Worm (Caenorhabditis elegans) whole organism, young adult: ENCODE results near the gene C25H3.1.

Experiments used
- C06A6.2 ChIP-seq: fragments of 200-800 bp; sonication (Bioruptor generic); conservative IDR thresholded peaks from 2 replicates; pipeline ENCODE4 v1.3.6; 2022; ENCODE audit warnings: missing genetic modification characterization, missing compliant biosample characterization
- F22D6.2 ChIP-seq: sonication (generic microtip); optimal IDR thresholded peaks from 2 replicates; lab custom pipeline; 2016; ENCODE audit warnings: mild to moderate bottlenecking, missing genetic modification characterization, missing compliant biosample characterization
- F39B2.1 ChIP-seq: fragments of 200-800 bp; sonication (Bioruptor generic); IDR thresholded peaks from 2 replicates; pipeline ENCODE4 v1.3.6; 2022; ENCODE audit warnings: missing genetic modification reagents, missing genetic modification characterization, missing compliant biosample characterization
- K11D2.4 ChIP-seq: fragments of 200-800 bp; sonication (Bioruptor generic); IDR thresholded peaks from 2 replicates; pipeline ENCODE4 v1.3.6; 2022; ENCODE audit warnings: missing genetic modification reagents, missing genetic modification characterization, missing compliant biosample characterization
- Y53F4B.3 ChIP-seq: fragments of 200-800 bp; sonication (Bioruptor generic); IDR thresholded peaks from 2 replicates; pipeline ENCODE4 v1.3.6; 2022; ENCODE audit warnings: missing genetic modification reagents, missing genetic modification characterization, missing compliant biosample characterization
- Y56A3A.18 ChIP-seq: fragments of 200-800 bp; sonication (Bioruptor generic); IDR thresholded peaks from 2 replicates; pipeline ENCODE4 v1.3.6; 2022; ENCODE audit warnings: missing genetic modification reagents, missing genetic modification characterization, missing compliant biosample characterization
- bed-1 ChIP-seq: fragments of 200-800 bp; sonication (Bioruptor generic); IDR thresholded peaks from 2 replicates; pipeline ENCODE4 v1.3.6; 2022; ENCODE audit warnings: missing genetic modification reagents, missing genetic modification characterization, missing compliant biosample characterization
- cebp-1 ChIP-seq, 2 experiments: fragments of 200-800 bp in 1 of 2; sonication (Bioruptor generic) in 1 of 2; sonication (generic microtip) in 1 of 2; IDR thresholded peaks in 1 of 2; optimal IDR thresholded peaks in 1 of 2; 2 replicates each; pipeline versions ENCODE4 v1.3.6 to Lab custom; 2017 to 2022; ENCODE audit warnings: missing compliant biosample characterization in 2 of 2, missing genetic modification characterization in 2 of 2, mild to moderate bottlenecking in 1 of 2, missing genetic modification reagents in 1 of 2, moderate library complexity in 1 of 2
- cebp-2 ChIP-seq: fragments of 200-800 bp; sonication (Bioruptor generic); IDR thresholded peaks from 2 replicates; pipeline ENCODE4 v1.3.6; 2022; ENCODE audit warnings: missing genetic modification characterization, missing compliant biosample characterization
- ceh-58 ChIP-seq: fragments of 200-800 bp; sonication (Bioruptor generic); IDR thresholded peaks from 2 replicates; pipeline ENCODE4 v1.3.6; 2022; ENCODE audit warnings: missing genetic modification characterization, missing compliant biosample characterization
- chd-7 ChIP-seq: sonication (generic microtip); optimal IDR thresholded peaks from 2 replicates; lab custom pipeline; 2016; ENCODE audit warnings: mild to moderate bottlenecking, missing genetic modification characterization, moderate library complexity, missing compliant biosample characterization
- dpff-1 ChIP-seq: sonication (generic microtip); optimal IDR thresholded peaks from 2 replicates; lab custom pipeline; 2017; ENCODE audit warnings: mild to moderate bottlenecking, missing genetic modification characterization, missing compliant biosample characterization
- efl-1 ChIP-seq: fragments of 150-350 bp; optimal IDR thresholded peaks from 2 replicates; lab custom pipeline; 2014; ENCODE audit warnings: missing biosample characterization, missing genetic modification reagents, missing genetic modification characterization
- ets-4 ChIP-seq: fragments of 200-800 bp; sonication (Bioruptor generic); optimal IDR thresholded peaks from 2 replicates; lab custom pipeline; 2018; ENCODE audit warnings: mild to moderate bottlenecking, missing genetic modification characterization, missing compliant biosample characterization
- gei-17 ChIP-seq: fragments of 200-800 bp; sonication (Bioruptor generic); optimal IDR thresholded peaks from 2 replicates; lab custom pipeline; 2018; ENCODE audit warnings: mild to moderate bottlenecking, missing genetic modification characterization, missing compliant biosample characterization
- hrde-1 ChIP-seq: sonication (generic microtip); optimal IDR thresholded peaks from 2 replicates; lab custom pipeline; 2016; ENCODE audit warnings: missing genetic modification characterization, mild to moderate bottlenecking, missing compliant biosample characterization, moderate library complexity, missing genotype, missing genetic modification reagents, borderline replicate concordance
- lin-26 ChIP-seq: fragments of 200-800 bp; sonication (Bioruptor generic); IDR thresholded peaks from 2 replicates; pipeline ENCODE4 v1.3.6; 2022; ENCODE audit warnings: missing genetic modification reagents, missing genetic modification characterization, missing compliant biosample characterization
- mel-28 ChIP-seq: sonication (generic microtip); optimal IDR thresholded peaks from 2 replicates; lab custom pipeline; 2016; ENCODE audit warnings: borderline replicate concordance, mild to moderate bottlenecking, missing genetic modification characterization, missing compliant biosample characterization
- mxl-1 ChIP-seq: sonication (generic microtip); optimal IDR thresholded peaks from 2 replicates; lab custom pipeline; 2016; ENCODE audit warnings: missing genetic modification characterization, missing compliant biosample characterization
- nfya-1 ChIP-seq: sonication (generic microtip); optimal IDR thresholded peaks from 2 replicates; lab custom pipeline; 2017; ENCODE audit warnings: antibody characterized with exemption, missing compliant biosample characterization, missing genetic modification characterization, borderline replicate concordance; ENCODE audit not compliant: insufficient read depth
- nfya-2 ChIP-seq: fragments of 200-800 bp; sonication (Bioruptor generic); IDR thresholded peaks from 2 replicates; pipeline ENCODE4 v1.3.6; 2022; ENCODE audit warnings: missing genetic modification reagents, missing genetic modification characterization, missing compliant biosample characterization
- nfyb-1 ChIP-seq: fragments of 200-800 bp; sonication (Bioruptor generic); IDR thresholded peaks from 2 replicates; pipeline ENCODE4 v1.3.6; 2022; ENCODE audit warnings: missing genetic modification reagents, missing genetic modification characterization, missing compliant biosample characterization
- rpc-1 ChIP-seq, 2 experiments: fragments of 150-350 bp in 1 of 2; sonication (generic microtip) in 1 of 2; optimal IDR thresholded peaks; 2 replicates each; lab custom pipeline; 2014 to 2018; ENCODE audit warnings: missing biosample characterization in 1 of 2, missing genetic modification characterization in 1 of 2, missing genetic modification reagents in 1 of 2, missing genotype in 1 of 2
- sdz-38 ChIP-seq: sonication (generic microtip); optimal IDR thresholded peaks from 2 replicates; lab custom pipeline; 2016; ENCODE audit warnings: missing genotype, missing genetic modification characterization, missing compliant biosample characterization
- snpc-4 ChIP-seq, 5 experiments: fragments of 150-350 bp in 1 of 5; sonication (generic microtip) in 4 of 5; optimal IDR thresholded peaks; 2 replicates each; lab custom pipeline; 2014 to 2018; ENCODE audit warnings: missing genetic modification characterization in 5 of 5, missing biosample characterization in 3 of 5, antibody characterized with exemption in 2 of 5, mild to moderate bottlenecking in 2 of 5, missing compliant biosample characterization in 2 of 5, missing genotype in 2 of 5, moderate library complexity in 2 of 5, missing genetic modification reagents in 1 of 5
- sptf-2 ChIP-seq: fragments of 200-800 bp; sonication (Bioruptor generic); optimal IDR thresholded peaks from 2 replicates; lab custom pipeline; 2018; ENCODE audit warnings: mild to moderate bottlenecking, missing genetic modification characterization, missing compliant biosample characterization
- unc-62 ChIP-seq: fragments of 150-350 bp; optimal IDR thresholded peaks from 2 replicates; lab custom pipeline; 2014; ENCODE audit warnings: missing biosample characterization, missing genetic modification reagents, missing genetic modification characterization
- zfh-2 ChIP-seq: fragments of 200-800 bp; sonication (Bioruptor generic); conservative IDR thresholded peaks from 2 replicates; pipeline ENCODE4 v1.3.6; 2022; ENCODE audit warnings: missing genetic modification reagents, missing genetic modification characterization, missing compliant biosample characterization
- ztf-25 ChIP-seq: fragments of 200-800 bp; sonication (Bioruptor generic); IDR thresholded peaks from 2 replicates; pipeline ENCODE4 v1.3.6; 2022; ENCODE audit warnings: missing genetic modification reagents, missing genetic modification characterization, missing compliant biosample characterization

C25H3.1 gene

DNA sequence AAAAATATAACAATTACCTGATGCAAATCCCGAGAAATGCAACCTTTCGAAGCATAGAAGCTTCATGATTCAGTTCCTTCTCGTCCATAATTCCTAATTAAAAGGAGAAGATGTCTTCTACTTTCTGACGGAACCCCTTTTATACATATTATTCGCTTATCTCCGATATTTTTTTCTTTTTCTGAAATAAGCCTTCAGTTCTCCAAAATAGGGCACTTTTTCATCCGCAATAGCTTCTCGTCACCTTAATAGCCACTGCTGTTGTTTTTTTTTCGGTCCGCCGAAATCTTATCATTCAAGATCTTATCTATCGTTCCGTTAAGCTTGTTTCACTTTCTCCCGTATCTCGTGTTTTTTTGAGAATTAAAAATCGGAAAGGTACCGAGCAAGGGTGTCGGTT is 46.5 kb upstream of the C25H3.1 start, which contains the start of gene bli-2:
bli-2 (minus strand) TSS at position 101 of the 400 bp plus-strand sequence.
- TF ChIP-seq rpc-1 (optimal IDR thresholded peaks at IDR 0.05; lab: Kevin White, UChicago): no peak
- TF ChIP-seq rpc-1 (tag; optimal IDR thresholded peaks at IDR 0.05; lab: Kevin White, UChicago): no peak
- no peak for TF ChIP-seq Y53F4B.3 (GFP tag; lab: Robert Waterston, UW)
- TF ChIP-seq gei-17: no peak
- no peak for TF ChIP-seq ztf-25 (GFP tag; lab: Robert Waterston, UW)
- no peak for TF ChIP-seq mxl-1 (tag; lab: Kevin White, UChicago)
- TF ChIP-seq dpff-1 (tag; lab: Kevin White, UChicago): no peak
- TF ChIP-seq efl-1: no peak
- TF ChIP-seq nfya-1: no peak
- no peak for TF ChIP-seq snpc-4 (GFP tag; optimal IDR thresholded peaks at IDR 0.05; lab: Kevin White, UChicago)
- TF ChIP-seq snpc-4 (tag; optimal IDR thresholded peaks at IDR 0.05; lab: Kevin White, UChicago): no peak
- no peak for TF ChIP-seq ceh-58 (GFP tag; lab: Robert Waterston, UW)
- TF ChIP-seq cebp-1 (GFP tag; IDR thresholded peaks at IDR 0.05; lab: Robert Waterston, UW): no peak
- TF ChIP-seq cebp-1 (tag; optimal IDR thresholded peaks at IDR 0.05; lab: Kevin White, UChicago): no peak
- no peak for TF ChIP-seq bed-1
- no peak for TF ChIP-seq sdz-38
- no peak for TF ChIP-seq mel-28
- TF ChIP-seq F22D6.2 (tag; lab: Kevin White, UChicago): no peak
- TF ChIP-seq unc-62: no peak
- TF ChIP-seq lin-26 (GFP tag; lab: Robert Waterston, UW): no peak
- TF ChIP-seq chd-7 (tag; lab: Kevin White, UChicago): no peak

DNA sequence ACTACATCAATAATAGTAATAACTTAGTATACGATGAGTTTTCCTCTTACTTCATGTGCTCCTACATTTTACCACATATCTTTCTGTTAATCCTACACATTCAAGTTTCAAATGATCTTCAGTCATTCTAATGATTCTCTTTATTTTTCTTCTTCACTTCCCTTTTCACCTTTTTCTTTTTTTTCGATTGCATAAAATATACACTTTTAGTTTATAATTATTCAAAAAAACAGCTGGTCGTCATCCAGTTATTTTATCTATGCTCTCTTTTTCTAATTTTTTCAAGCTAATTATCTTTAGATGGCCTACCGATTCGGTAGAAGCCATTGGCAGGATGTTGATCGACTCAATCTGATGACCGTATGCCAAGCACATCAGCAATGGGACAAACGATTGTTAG is 44.7 kb upstream of the C25H3.1 start, which contains the start of gene F59E12.1:
F59E12.1 (plus strand) TSS at position 301 of the 400 bp plus-strand sequence.
- TF ChIP-seq gei-17: no peak
- TF ChIP-seq, all 124 proteins: peak for 0

DNA sequence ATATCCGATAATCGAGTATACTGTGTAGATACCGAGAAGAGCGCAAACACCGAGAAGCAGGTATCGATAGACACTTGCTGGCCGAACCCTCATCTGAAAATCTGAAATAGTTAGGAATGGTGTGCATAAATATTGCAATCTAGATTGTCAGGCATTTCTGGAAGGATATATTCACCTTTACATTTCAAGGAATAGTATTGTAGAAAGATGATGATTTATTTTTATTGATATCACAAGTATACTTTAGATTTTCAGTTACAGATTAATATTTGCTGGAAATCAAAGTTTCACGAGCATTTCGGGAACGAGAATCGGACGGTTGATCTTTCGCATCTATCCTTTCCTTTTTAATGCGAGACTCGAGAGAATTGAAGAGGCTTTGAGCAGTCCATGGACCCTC is 39.2 kb upstream of the C25H3.1 start, which contains the start of gene fut-3:
fut-3 (minus strand) TSS at position 101 of the 400 bp plus-strand sequence.
- no peak for TF ChIP-seq K11D2.4 (GFP tag; lab: Robert Waterston, UW)
- no peak for TF ChIP-seq nfya-2 (GFP tag; lab: Robert Waterston, UW)
- TF ChIP-seq hrde-1: no peak
- TF ChIP-seq nfyb-1 (GFP tag; lab: Robert Waterston, UW): 0 out of 2 replicates have a peak, but pooled peaks have one; percentile 37
- TF ChIP-seq, all 124 proteins: peak for 1

DNA sequence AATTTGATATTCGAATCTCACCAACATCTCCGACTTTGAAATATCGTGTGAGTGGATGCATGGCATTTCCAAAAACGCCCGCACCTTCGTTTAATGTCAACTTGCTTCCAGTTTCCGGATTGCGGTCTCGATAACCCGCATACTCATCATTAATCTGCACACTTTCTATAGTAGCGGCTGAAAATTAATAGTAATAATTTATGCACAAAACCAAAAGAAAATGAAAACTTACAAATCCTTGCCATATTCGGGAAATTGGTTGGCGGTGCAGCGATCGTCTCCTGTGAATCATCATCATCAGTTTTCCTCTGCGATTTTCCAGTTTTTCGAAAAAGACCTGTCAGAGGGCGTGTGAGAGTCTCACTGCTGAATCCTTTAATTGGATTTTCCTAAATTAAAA is 38.7 kb upstream of the C25H3.1 start:
- TF ChIP-seq sptf-2 (GFP tag; lab: Kevin White, UChicago) (no peak), sdz-38 (no peak), F39B2.1 (GFP tag; lab: Robert Waterston, UW) (no peak), Y56A3A.18 (no peak), cebp-2 (GFP tag; lab: Robert Waterston, UW) (no peak), C06A6.2 (GFP tag; lab: Robert Waterston, UW) (no peak), ets-4 (no peak), rpc-1 (optimal IDR thresholded peaks at IDR 0.05; lab: Kevin White, UChicago) (no peak), rpc-1 (tag; optimal IDR thresholded peaks at IDR 0.05; lab: Kevin White, UChicago) (no peak), zfh-2 (no peak)
